Fruit fly (Drosophila melanogaster): ENCODE results near the gene Sdic3.

Gene Sdic3

dm6 chrX:20147693-20148174 is 46.3 kb downstream of the Sdic3 start, which contains the start of gene aspr (continued):
- TF ChIP-seq sug (tag; optimal IDR thresholded peaks at IDR 0.05): no peak
- no peak for TF ChIP-seq corto (GFP tag; optimal IDR thresholded peaks at IDR 0.05)
- no peak for TF ChIP-seq CG33557 (GFP tag; optimal IDR thresholded peaks at IDR 0.05)
- TF ChIP-seq CG16813 (GFP tag; IDR thresholded peaks at IDR 0.05; ENCODE audit: partially characterized antibody): no peak
- no peak for TF ChIP-seq Abd-B (GFP tag; optimal IDR thresholded peaks at IDR 0.05)
- peak; percentile 20 for TF ChIP-seq NfI (GFP tag; optimal IDR thresholded peaks at IDR 0.05)
- TF ChIP-seq BEAF-32 (GFP tag; optimal IDR thresholded peaks at IDR 0.05): no peak
- TF ChIP-seq gem (tag; optimal IDR thresholded peaks at IDR 0.05): peak; percentile 48
- TF ChIP-seq CG31365 (tag; optimal IDR thresholded peaks at IDR 0.05): no peak
- TF ChIP-seq Aef1 (GFP tag; IDR thresholded peaks at IDR 0.05): no peak
- TF ChIP-seq otp (GFP tag; IDR thresholded peaks at IDR 0.05): no peak
- no peak for TF ChIP-seq CG14710 (tag; optimal IDR thresholded peaks at IDR 0.05)
- no peak for TF ChIP-seq nmo (GFP tag; optimal IDR thresholded peaks at IDR 0.05)
- TF ChIP-seq CG30020 (tag; optimal IDR thresholded peaks at IDR 0.05): no peak
- TF ChIP-seq Atf3 (GFP tag; optimal IDR thresholded peaks at IDR 0.05): no peak
- no peak for TF ChIP-seq CG16779 (GFP tag; IDR thresholded peaks at IDR 0.05)
- no peak for TF ChIP-seq gt (GFP tag; IDR thresholded peaks at IDR 0.05)
- TF ChIP-seq CG8944 (GFP tag; optimal IDR thresholded peaks at IDR 0.05): no peak
- TF ChIP-seq onecut (GFP tag; IDR thresholded peaks at IDR 0.05): no peak
- no peak for TF ChIP-seq Sox102F (GFP tag; optimal IDR thresholded peaks at IDR 0.05)
- no peak for TF ChIP-seq hb (GFP tag; IDR thresholded peaks at IDR 0.05; ENCODE audit: partially characterized antibody)
- no peak for TF ChIP-seq CG3726 (GFP tag; IDR thresholded peaks at IDR 0.05)
- TF ChIP-seq p53 (GFP tag; optimal IDR thresholded peaks at IDR 0.05): no peak
- no peak for TF ChIP-seq CG15601 (tag; optimal IDR thresholded peaks at IDR 0.05)
- peak; percentile 4 for TF ChIP-seq CG7556 (GFP tag; optimal IDR thresholded peaks at IDR 0.05)
- peak; percentile 39; the same call in 1 of the 3 replicates for TF ChIP-seq dysf (GFP tag; IDR thresholded peaks at IDR 0.05)
- TF ChIP-seq Tbp (GFP tag; optimal IDR thresholded peaks at IDR 0.05): no peak
- no peak for TF ChIP-seq CG6689 (GFP tag; IDR thresholded peaks at IDR 0.05)
- no peak for TF ChIP-seq CG18011 (GFP tag; optimal IDR thresholded peaks at IDR 0.05)
- no peak for TF ChIP-seq pum (GFP tag; optimal IDR thresholded peaks at IDR 0.05)
- TF ChIP-seq so (GFP tag; IDR thresholded peaks at IDR 0.05): no peak
- no peak for TF ChIP-seq NC2β (GFP tag; optimal IDR thresholded peaks at IDR 0.05)
- TF ChIP-seq Sry-δ (GFP tag; optimal IDR thresholded peaks at IDR 0.05): no peak
- TF ChIP-seq ara (GFP tag; IDR thresholded peaks at IDR 0.05): no peak
- no peak for TF ChIP-seq MTF-1 (GFP tag; optimal IDR thresholded peaks at IDR 0.05; ENCODE audit: borderline replicate concordance)
- TF ChIP-seq CG1602 (GFP tag; optimal IDR thresholded peaks at IDR 0.05): no peak
- TF ChIP-seq CG8089 (GFP tag; optimal IDR thresholded peaks at IDR 0.05): no peak
- no peak for TF ChIP-seq CG6854 (GFP tag; optimal IDR thresholded peaks at IDR 0.05)
- no peak for TF ChIP-seq sqz (GFP tag; optimal IDR thresholded peaks at IDR 0.05)
- no peak for TF ChIP-seq bab2 (GFP tag; optimal IDR thresholded peaks at IDR 0.05)
- no peak for TF ChIP-seq Mes4 (GFP tag; optimal IDR thresholded peaks at IDR 0.05)
- TF ChIP-seq al (GFP tag; IDR thresholded peaks at IDR 0.05): peak; percentile 25; the same call in 1 of the 2 replicates
- TF ChIP-seq Kr (GFP tag; optimal IDR thresholded peaks at IDR 0.05): no peak
- TF ChIP-seq CG3163 (GFP tag; optimal IDR thresholded peaks at IDR 0.05): no peak
- TF ChIP-seq CG33213 (GFP tag; optimal IDR thresholded peaks at IDR 0.05): no peak
- no peak for TF ChIP-seq tna (GFP tag; IDR thresholded peaks at IDR 0.05; ENCODE audit: partially characterized antibody)
- no peak for TF ChIP-seq kah (GFP tag; optimal IDR thresholded peaks at IDR 0.05)
- peak; percentile 19 for TF ChIP-seq CG7839 (tag; optimal IDR thresholded peaks at IDR 0.05)
- no peak for TF ChIP-seq peb (GFP tag; IDR thresholded peaks at IDR 0.05)
- TF ChIP-seq Fer2 (tag; optimal IDR thresholded peaks at IDR 0.05): no peak
- TF ChIP-seq CG12104 (GFP tag; optimal IDR thresholded peaks at IDR 0.05): no peak
- TF ChIP-seq Hr3 (GFP tag; optimal IDR thresholded peaks at IDR 0.05): no peak
